Fruit fly (Drosophila melanogaster) whole organism, adult: ENCODE data around the gene Gpdh1.

Experiments
- CG1620 ChIP-seq: fragments of 200-800 bp; sonication (Bioruptor generic); optimal IDR thresholded peaks from 2 replicates; lab custom pipeline; 2016; ENCODE audit warnings: missing biosample characterization, missing genetic modification characterization
- CG5204 ChIP-seq: fragments of 200-800 bp; sonication (Bioruptor generic); optimal IDR thresholded peaks from 2 replicates; lab custom pipeline; 2016; ENCODE audit warnings: missing biosample characterization, missing genetic modification characterization
- CG7045 ChIP-seq: fragments of 200-800 bp; sonication (Bioruptor generic); optimal IDR thresholded peaks from 2 replicates; lab custom pipeline; 2017; ENCODE audit warnings: missing biosample characterization, mild to moderate bottlenecking, missing genetic modification characterization
- Clk ChIP-seq: fragments of 200-800 bp; sonication (Bioruptor generic); optimal IDR thresholded peaks from 2 replicates; lab custom pipeline; 2017; ENCODE audit warnings: missing biosample characterization, missing genetic modification characterization
- Crg-1 ChIP-seq: fragments of 200-800 bp; sonication (Bioruptor generic); optimal IDR thresholded peaks from 2 replicates; lab custom pipeline; 2016; ENCODE audit warnings: missing biosample characterization, missing genetic modification characterization
- Hr96 ChIP-seq: fragments of 200-800 bp; sonication (Bioruptor generic); optimal IDR thresholded peaks from 2 replicates; lab custom pipeline; 2016; ENCODE audit warnings: missing biosample characterization, missing genetic modification characterization
- Mnt ChIP-seq: fragments of 200-800 bp; sonication (Bioruptor generic); optimal IDR thresholded peaks from 2 replicates; lab custom pipeline; 2016; ENCODE audit warnings: missing biosample characterization, mild to moderate bottlenecking, missing genetic modification characterization
- bab1 ChIP-seq: fragments of 200-800 bp; sonication (Bioruptor generic); optimal IDR thresholded peaks from 3 replicates; lab custom pipeline; 2019; ENCODE audit warnings: missing biosample characterization, mild to moderate bottlenecking, missing genetic modification characterization, moderate library complexity
- ovo ChIP-seq: fragments of 200-800 bp; sonication (Bioruptor generic); optimal IDR thresholded peaks from 2 replicates; lab custom pipeline; 2016; ENCODE audit warnings: missing biosample characterization, missing genetic modification characterization
- pad ChIP-seq: fragments of 200-800 bp; sonication (Bioruptor generic); optimal IDR thresholded peaks from 3 replicates; lab custom pipeline; 2017; ENCODE audit warnings: missing biosample characterization, missing genetic modification characterization, mild to moderate bottlenecking, moderate library complexity, missing genetic modification reagents
- tj ChIP-seq: fragments of 200-800 bp; sonication (Bioruptor generic); optimal IDR thresholded peaks from 3 replicates; lab custom pipeline; 2017; ENCODE audit warnings: missing biosample characterization, mild to moderate bottlenecking, missing genetic modification characterization, moderate library complexity

DNA sequence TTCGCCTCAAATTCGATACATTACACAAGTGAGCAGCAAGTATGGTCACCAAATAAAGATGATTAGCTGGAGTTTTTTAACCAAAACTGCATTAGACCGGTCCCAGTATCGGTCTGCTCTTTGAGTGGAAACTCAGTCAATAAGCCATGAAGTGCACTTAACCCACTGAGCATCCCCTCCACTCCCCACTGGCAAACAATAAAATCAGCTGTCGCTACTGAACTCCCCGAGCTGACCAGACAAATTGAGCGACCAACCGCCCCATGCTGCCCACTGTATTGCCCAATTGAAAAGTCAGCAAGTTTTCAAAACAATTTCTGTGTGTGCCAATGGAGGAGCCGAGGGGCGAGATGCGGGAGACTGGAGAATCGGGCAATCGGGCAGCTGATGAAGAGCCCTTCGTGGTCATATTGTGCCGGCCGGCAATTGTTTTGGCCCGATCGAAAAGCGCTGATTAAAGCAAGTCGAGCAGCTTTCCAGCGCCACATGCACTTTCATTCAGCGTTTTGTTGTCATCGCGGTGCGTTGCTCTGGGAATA lies 44.2 kb upstream of the Gpdh1 start:
- TF ChIP-seq bab1 (GFP tag; lab: Kevin White, UChicago) (peak; percentile 29), pad (GFP tag; lab: Kevin White, UChicago) (no peak), Mnt (GFP tag; lab: Kevin White, UChicago) (no peak), CG5204 (no peak), tj (GFP tag; lab: Kevin White, UChicago) (peak; percentile 98), Crg-1 (GFP tag; lab: Kevin White, UChicago) (no peak), ovo (GFP tag; lab: Kevin White, UChicago) (no peak), Clk (GFP tag; lab: Kevin White, UChicago) (no peak), CG7045 (GFP tag; lab: Kevin White, UChicago) (no peak), CG1620 (GFP tag; lab: Kevin White, UChicago) (no peak), Hr96 (GFP tag; lab: Kevin White, UChicago) (no peak)
